Fruit fly (Drosophila melanogaster) whole organism, embryonic: Measurements from ENCODE around the gene Pak.
A peak's percentile ranks its signal among the peaks of the same experiment; 100 is the strongest.

Source experiments
- Antp ChIP-seq: fragments of 200-800 bp; sonication (Bioruptor generic); optimal IDR thresholded peaks from 3 replicates; lab custom pipeline; 2016; ENCODE audit warnings: missing biosample characterization, missing genetic modification characterization
- Atf3 ChIP-seq: fragments of 200-800 bp; sonication (Bioruptor generic); optimal IDR thresholded peaks from 3 replicates; lab custom pipeline; 2016; ENCODE audit warnings: missing biosample characterization, missing genetic modification characterization
- Bgb ChIP-seq: fragments of 200-800 bp; sonication (Bioruptor generic); IDR thresholded peaks from 2 replicates; pipeline ENCODE4 v1.3.6; 2022; ENCODE audit warnings: missing biosample characterization, missing genetic modification characterization; ENCODE audit not compliant: partially characterized antibody
- CG10147 ChIP-seq: fragments of 200-800 bp; sonication (Bioruptor generic); optimal IDR thresholded peaks from 2 replicates; lab custom pipeline; 2019; ENCODE audit warnings: missing biosample characterization, mild to moderate bottlenecking, missing genetic modification characterization, moderate library complexity
- CG10431 ChIP-seq: fragments of 200-800 bp; sonication (Bioruptor generic); optimal IDR thresholded peaks from 3 replicates; lab custom pipeline; 2018; ENCODE audit warnings: missing biosample characterization, mild to moderate bottlenecking, missing genetic modification characterization
- CG10565 ChIP-seq: fragments of 200-800 bp; sonication (Bioruptor generic); optimal IDR thresholded peaks from 3 replicates; lab custom pipeline; 2016; ENCODE audit warnings: missing biosample characterization, mild to moderate bottlenecking, missing genetic modification characterization
- CG12219 ChIP-seq: fragments of 200-800 bp; sonication (Bioruptor generic); optimal IDR thresholded peaks from 3 replicates; lab custom pipeline; 2018; ENCODE audit warnings: missing biosample characterization, mild to moderate bottlenecking, missing genetic modification characterization
- CG15479 ChIP-seq: fragments of 200-800 bp; sonication (Bioruptor generic); optimal IDR thresholded peaks from 3 replicates; lab custom pipeline; 2019; ENCODE audit warnings: missing biosample characterization, mild to moderate bottlenecking, missing genetic modification characterization, moderate library complexity
- CG16815 ChIP-seq: fragments of 200-800 bp; sonication (Bioruptor generic); optimal IDR thresholded peaks from 3 replicates; lab custom pipeline; 2017; ENCODE audit warnings: missing biosample characterization, mild to moderate bottlenecking, missing genetic modification characterization
- CG17385 ChIP-seq: fragments of 200-800 bp; sonication (Bioruptor generic); optimal IDR thresholded peaks from 3 replicates; lab custom pipeline; 2018; ENCODE audit warnings: missing biosample characterization, mild to moderate bottlenecking, missing genetic modification characterization
- CG3065 ChIP-seq: fragments of 200-800 bp; sonication (Bioruptor generic); optimal IDR thresholded peaks from 2 replicates; lab custom pipeline; 2016; ENCODE audit warnings: missing biosample characterization, missing genetic modification characterization
- CG34224 ChIP-seq: fragments of 200-800 bp; sonication (Bioruptor generic); IDR thresholded peaks from 3 replicates; pipeline ENCODE4 v1.3.6; 2022; ENCODE audit warnings: missing biosample characterization, missing genetic modification characterization; ENCODE audit not compliant: partially characterized antibody
- CG34422 ChIP-seq: fragments of 200-800 bp; sonication (Bioruptor generic); IDR thresholded peaks from 3 replicates; pipeline ENCODE4 v1.3.6; 2022; ENCODE audit warnings: missing biosample characterization, missing genetic modification characterization
- CG6654 ChIP-seq: fragments of 200-800 bp; sonication (Bioruptor generic); optimal IDR thresholded peaks from 2 replicates; lab custom pipeline; 2017; ENCODE audit warnings: missing biosample characterization, mild to moderate bottlenecking, missing genetic modification characterization
- CG6854 ChIP-seq: fragments of 200-800 bp; sonication (Bioruptor generic); optimal IDR thresholded peaks from 3 replicates; lab custom pipeline; 2017; ENCODE audit warnings: missing biosample characterization, mild to moderate bottlenecking, missing genetic modification characterization
- CG9215 ChIP-seq: fragments of 200-800 bp; sonication (Bioruptor generic); IDR thresholded peaks from 2 replicates; pipeline ENCODE4 v1.3.6; 2022; ENCODE audit warnings: missing biosample characterization, missing genetic modification characterization
- Doc3 ChIP-seq: fragments of 200-800 bp; sonication (Bioruptor generic); IDR thresholded peaks from 3 replicates; pipeline ENCODE4 v1.3.6; 2022; ENCODE audit warnings: missing biosample characterization, missing genetic modification characterization; ENCODE audit not compliant: partially characterized antibody
- Fer2 ChIP-seq: fragments of 200-800 bp; sonication (Bioruptor generic); optimal IDR thresholded peaks from 2 replicates; lab custom pipeline; 2018; ENCODE audit warnings: missing biosample characterization, mild to moderate bottlenecking, missing genetic modification characterization, moderate library complexity
- Hsf ChIP-seq: fragments of 200-800 bp; sonication (Bioruptor generic); optimal IDR thresholded peaks from 3 replicates; lab custom pipeline; 2016; ENCODE audit warnings: missing biosample characterization, missing genetic modification characterization
- Med ChIP-seq: fragments of 200-800 bp; sonication (Bioruptor generic); peaks from one replicate; lab custom pipeline; 2016; ENCODE audit warnings: missing biosample characterization, missing genetic modification characterization, mild to moderate bottlenecking, inconsistent platforms, moderate library complexity
- NK7.1 ChIP-seq: fragments of 200-800 bp; sonication (Bioruptor generic); optimal IDR thresholded peaks from 3 replicates; lab custom pipeline; 2016; ENCODE audit warnings: missing biosample characterization, missing genetic modification characterization
- Nf-YC ChIP-seq: fragments of 200-800 bp; optimal IDR thresholded peaks from 3 replicates; lab custom pipeline; 2019; ENCODE audit warnings: missing biosample characterization, mild to moderate bottlenecking, missing genetic modification characterization, moderate library complexity
- Poxn ChIP-seq: fragments of 200-800 bp; sonication (Bioruptor generic); IDR thresholded peaks from 2 replicates; pipeline ENCODE4 v1.3.6; 2022; ENCODE audit warnings: missing biosample characterization, missing genetic modification characterization
- Ravus ChIP-seq: fragments of 200-800 bp; sonication (Bioruptor generic); IDR thresholded peaks from 2 replicates; pipeline ENCODE4 v1.3.6; 2022; ENCODE audit warnings: missing biosample characterization, missing genetic modification characterization
- Usf ChIP-seq: fragments of 200-800 bp; sonication (Bioruptor generic); optimal IDR thresholded peaks from 2 replicates; lab custom pipeline; 2017; ENCODE audit warnings: missing genotype, missing biosample characterization, missing genetic modification characterization
- Vsx1 ChIP-seq: fragments of 200-800 bp; sonication (Bioruptor generic); optimal IDR thresholded peaks from 2 replicates; lab custom pipeline; 2017; ENCODE audit warnings: missing biosample characterization, mild to moderate bottlenecking, missing genetic modification characterization, missing genetic modification reagents
- cad ChIP-seq: fragments of >200 bp; optimal IDR thresholded peaks from 2 replicates; lab custom pipeline; 2017; ENCODE audit warnings: missing biosample characterization, missing genetic modification characterization
- croc ChIP-seq: fragments of 200-800 bp; sonication (Bioruptor generic); conservative IDR thresholded peaks from 3 replicates; pipeline ENCODE4 v1.3.6; 2022; ENCODE audit warnings: missing biosample characterization, missing genetic modification characterization
- danr ChIP-seq: fragments of 200-800 bp; sonication (Bioruptor generic); IDR thresholded peaks from 2 replicates; pipeline ENCODE4 v1.3.6; 2022; ENCODE audit warnings: missing biosample characterization, missing genetic modification characterization
- dati ChIP-seq: fragments of 200-800 bp; sonication (Bioruptor generic); IDR thresholded peaks from 2 replicates; pipeline ENCODE4 v1.3.6; 2022; ENCODE audit warnings: missing biosample characterization, missing genetic modification characterization
- dm ChIP-seq: fragments of 200-800 bp; sonication (Bioruptor generic); optimal IDR thresholded peaks from 3 replicates; lab custom pipeline; 2016; ENCODE audit warnings: missing biosample characterization, missing genetic modification characterization
- dpn ChIP-seq, 2 experiments: fragments of 200-800 bp; sonication (Bioruptor generic); optimal IDR thresholded peaks; 3 replicates each; lab custom pipeline; 2016; ENCODE audit warnings: missing biosample characterization in 2 of 2, missing genetic modification characterization in 2 of 2
- dysf ChIP-seq: fragments of 200-800 bp; sonication (Bioruptor generic); IDR thresholded peaks from 3 replicates; pipeline ENCODE4 v1.3.6; 2022; ENCODE audit warnings: missing biosample characterization, missing genetic modification characterization
- exex ChIP-seq: fragments of 200-800 bp; sonication (Bioruptor generic); optimal IDR thresholded peaks from 4 replicates; lab custom pipeline; 2018; ENCODE audit warnings: missing biosample characterization, mild to moderate bottlenecking, missing genetic modification characterization, moderate library complexity
- h ChIP-seq: fragments of >200 bp; optimal IDR thresholded peaks from 2 replicates; lab custom pipeline; 2017
- klu ChIP-seq: fragments of 200-800 bp; sonication (Bioruptor generic); IDR thresholded peaks from 2 replicates; pipeline ENCODE4 v1.3.6; 2022; ENCODE audit warnings: missing biosample characterization, missing genetic modification characterization
- lmd ChIP-seq: fragments of 200-800 bp; sonication (Bioruptor generic); IDR thresholded peaks from 2 replicates; pipeline ENCODE4 v1.3.6; 2022; ENCODE audit warnings: missing biosample characterization, missing genetic modification characterization
- nerfin-1 ChIP-seq: fragments of 200-800 bp; sonication (Bioruptor generic); optimal IDR thresholded peaks from 3 replicates; lab custom pipeline; 2019; ENCODE audit warnings: missing biosample characterization, mild to moderate bottlenecking, missing genetic modification characterization, moderate library complexity
- pita ChIP-seq: fragments of 200-800 bp; sonication (Bioruptor generic); optimal IDR thresholded peaks from 2 replicates; lab custom pipeline; 2017; ENCODE audit warnings: missing biosample characterization, mild to moderate bottlenecking, missing genetic modification characterization
- sd ChIP-seq: fragments of 200-800 bp; sonication (Bioruptor generic); optimal IDR thresholded peaks from 3 replicates; lab custom pipeline; 2018; ENCODE audit warnings: missing biosample characterization, mild to moderate bottlenecking, missing genetic modification characterization, moderate library complexity
- sim ChIP-seq: fragments of 200-800 bp; sonication (Bioruptor generic); IDR thresholded peaks from 2 replicates; pipeline ENCODE4 v1.3.6; 2022; ENCODE audit warnings: missing biosample characterization, missing genetic modification characterization
- stc ChIP-seq: fragments of 200-800 bp; sonication (Bioruptor generic); IDR thresholded peaks from 2 replicates; pipeline ENCODE4 v1.3.6; 2022; ENCODE audit warnings: missing biosample characterization, missing genetic modification characterization
- tap ChIP-seq: fragments of 200-800 bp; optimal IDR thresholded peaks from 3 replicates; lab custom pipeline; 2019; ENCODE audit warnings: missing biosample characterization, mild to moderate bottlenecking, missing genetic modification characterization, moderate library complexity
- tll ChIP-seq, 2 experiments: fragments of 200-800 bp in 1 of 2; fragments of >200 bp in 1 of 2; sonication (Bioruptor generic) in 1 of 2; optimal IDR thresholded peaks; 2 replicates each; lab custom pipeline; 2017 to 2019; ENCODE audit warnings: missing biosample characterization in 2 of 2, missing genetic modification characterization in 2 of 2, mild to moderate bottlenecking in 1 of 2, moderate library complexity in 1 of 2
- ttk ChIP-seq: fragments of 200-800 bp; sonication (Bioruptor generic); IDR thresholded peaks from 2 replicates; pipeline ENCODE4 v2.1.2; 2022; ENCODE audit warnings: missing biosample characterization, missing genetic modification characterization
- tup ChIP-seq: fragments of 200-800 bp; sonication (Bioruptor generic); optimal IDR thresholded peaks from 2 replicates; lab custom pipeline; 2016; ENCODE audit warnings: missing biosample characterization, mild to moderate bottlenecking, missing genetic modification characterization, moderate library complexity
- usp ChIP-seq: fragments of >200 bp; optimal IDR thresholded peaks from 2 replicates; lab custom pipeline; 2017; ENCODE audit warnings: missing biosample characterization, missing genetic modification characterization
- vnd ChIP-seq: fragments of 200-800 bp; sonication (Bioruptor generic); IDR thresholded peaks from 3 replicates; pipeline ENCODE4 v1.3.6; 2022; ENCODE audit warnings: missing biosample characterization, missing genetic modification characterization; ENCODE audit not compliant: partially characterized antibody
- wek ChIP-seq: fragments of 200-800 bp; sonication (Bioruptor generic); optimal IDR thresholded peaks from 3 replicates; lab custom pipeline; 2018; ENCODE audit warnings: missing biosample characterization, mild to moderate bottlenecking, missing genetic modification characterization, moderate library complexity
- z ChIP-seq: fragments of 200-800 bp; sonication (Bioruptor generic); IDR thresholded peaks from 3 replicates; pipeline ENCODE4 v1.3.6; 2022; ENCODE audit warnings: missing biosample characterization, missing genetic modification characterization

Pak gene

dm6 chr3R:6368550-6369238 lies 18.0 kb downstream of the Pak start, which contains the start of gene CG10286 (continued):
- TF ChIP-seq cad (GFP tag; lab: Kevin White, UChicago) (no peak), NK7.1 (GFP tag; lab: Kevin White, UChicago) (no peak), CG10565 (GFP tag; lab: Kevin White, UChicago) (no peak), Poxn (GFP tag; lab: Robert Waterston, UW) (no peak), Nf-YC (tag; lab: Kevin White, UChicago) (no peak), CG15479 (GFP tag; lab: Kevin White, UChicago) (no peak), CG12219 (no peak), CG17385 (GFP tag; lab: Kevin White, UChicago) (peak; percentile 37), CG3065 (GFP tag; lab: Kevin White, UChicago) (no peak), Hsf (GFP tag; lab: Kevin White, UChicago) (peak; percentile 1), dati (GFP tag; lab: Robert Waterston, UW) (no peak), CG34224 (GFP tag; lab: Robert Waterston, UW) (peak; percentile 76), ttk (GFP tag; lab: Robert Waterston, UW) (no peak), CG9215 (GFP tag; lab: Robert Waterston, UW) (no peak), lmd (no peak), pita (GFP tag; lab: Kevin White, UChicago) (no peak), Antp (GFP tag; lab: Kevin White, UChicago) (peak; percentile 2), wek (GFP tag; lab: Kevin White, UChicago) (peak; percentile 77), sim (no peak), Med (GFP tag; lab: Kevin White, UChicago) (peak; percentile 82), klu (GFP tag; lab: Robert Waterston, UW) (no peak), dysf (peak; percentile 20; the same call in 2 of the 3 replicates), sd (tag; lab: Kevin White, UChicago) (no peak), Fer2 (no peak), exex (tag; lab: Kevin White, UChicago) (peak; percentile 15), tup (GFP tag; lab: Kevin White, UChicago) (no peak), stc (GFP tag; lab: Robert Waterston, UW) (no peak), CG34422 (GFP tag; lab: Robert Waterston, UW) (0 out of 3 replicates have a peak, but pooled peaks have one; percentile 49), tll (GFP tag; optimal IDR thresholded peaks at IDR 0.05; lab: Kevin White, UChicago) (no peak), nerfin-1 (tag; lab: Kevin White, UChicago) (peak; percentile 76), CG6654 (GFP tag; lab: Kevin White, UChicago) (no peak), tap (tag; lab: Kevin White, UChicago) (peak; percentile 61), croc (GFP tag; lab: Robert Waterston, UW) (no peak), h (no peak), Usf (GFP tag; lab: Kevin White, UChicago) (no peak), usp (GFP tag; lab: Kevin White, UChicago) (no peak), Bgb (peak; percentile 85), Ravus (GFP tag; lab: Robert Waterston, UW) (no peak), dm (GFP tag; lab: Kevin White, UChicago) (peak; percentile 97), z (GFP tag; lab: Robert Waterston, UW) (no peak), Vsx1 (GFP tag; lab: Kevin White, UChicago) (no peak), CG6854 (GFP tag; lab: Kevin White, UChicago) (no peak), Doc3 (GFP tag; lab: Robert Waterston, UW) (peak; percentile 51; the same call in 2 of the 3 replicates), dpn (GFP tag; optimal IDR thresholded peaks at IDR 0.05; lab: Kevin White, UChicago) (no peak), CG10431 (GFP tag; lab: Kevin White, UChicago) (peak; percentile 46), danr (GFP tag; lab: Robert Waterston, UW) (no peak), vnd (GFP tag; lab: Robert Waterston, UW) (peak; percentile 63), CG10147 (no peak), Atf3 (GFP tag; lab: Kevin White, UChicago) (no peak), CG16815 (GFP tag; lab: Kevin White, UChicago) (no peak)
